Fruit fly (Drosophila melanogaster) whole organism: ENCODE measurements around the gene CG7058.

Source experiments
- CG8478 ChIP-seq: fragments of >200 bp; optimal IDR thresholded peaks from 2 replicates; lab custom pipeline; 2018; ENCODE audit warnings: inconsistent platforms
- Dll ChIP-seq: fragments of >200 bp; optimal IDR thresholded peaks from 2 replicates; lab custom pipeline; 2017
- EcR ChIP-seq, 2 experiments: fragments of >200 bp; optimal IDR thresholded peaks; 2 replicates each; lab custom pipeline; 2017; ENCODE audit warnings: missing biosample characterization in 2 of 2, missing genetic modification characterization in 2 of 2, missing genetic modification reagents in 2 of 2
- pan ChIP-seq: fragments of >200 bp; optimal IDR thresholded peaks from 2 replicates; lab custom pipeline; 2017
- psq ChIP-seq: fragments of >200 bp; optimal IDR thresholded peaks from 2 replicates; lab custom pipeline; 2017
- usp ChIP-seq: fragments of >200 bp; optimal IDR thresholded peaks from 2 replicates; lab custom pipeline; 2017; ENCODE audit warnings: missing biosample characterization, missing genetic modification characterization, mixed read lengths

Gene CG7058

DNA sequence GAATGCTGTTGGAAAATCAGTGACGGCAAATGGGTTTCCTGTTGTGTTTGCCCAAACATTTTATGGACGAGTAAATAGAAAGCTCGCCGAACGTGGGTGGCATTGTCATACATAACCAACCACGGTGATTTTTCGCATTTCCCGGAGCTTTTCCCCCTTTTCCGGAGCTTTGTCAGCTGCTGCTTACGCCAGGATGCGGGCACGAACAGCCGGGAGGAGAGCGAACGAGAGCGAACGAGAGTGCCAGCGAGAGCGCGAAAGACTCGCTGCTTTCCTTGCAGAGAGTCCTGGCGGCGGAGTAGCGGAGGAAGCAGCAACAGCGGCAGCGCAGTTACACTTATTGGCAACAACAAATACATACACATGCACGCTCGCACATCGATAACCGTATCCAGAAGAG, at the start of gene CG7058:
Gene CG7058 (plus strand): TSS at position 330 of the 400 bp plus-strand sequence.
- no peak for TF ChIP-seq pan
- TF ChIP-seq CG8478 (lab: Kevin White, UChicago) = no peak

DNA sequence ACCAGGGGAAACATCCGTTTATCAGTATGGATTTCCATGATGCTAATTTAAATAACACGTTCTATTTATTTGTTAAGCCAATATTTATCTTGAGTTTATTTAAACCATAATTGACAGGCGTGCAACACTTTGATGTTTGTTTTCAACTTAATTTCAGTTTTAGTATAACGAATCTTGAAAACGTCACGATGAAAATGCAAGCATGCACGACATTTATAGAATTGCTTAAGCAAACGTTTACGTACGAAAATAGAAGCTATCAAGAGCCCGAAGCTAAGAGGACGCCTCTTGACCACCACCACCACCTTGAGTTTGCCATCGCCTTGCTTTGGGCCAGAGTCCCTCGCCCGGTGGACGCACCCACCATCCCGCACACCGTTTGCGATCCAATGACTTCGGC, 35.1 kb upstream of the CG7058 start:
- TF ChIP-seq usp (GFP tag; lab: Kevin White, UChicago) = no peak
- TF ChIP-seq EcR (GFP tag; optimal IDR thresholded peaks at IDR 0.05; lab: Kevin White, UChicago) = no peak
- no peak for TF ChIP-seq CG8478 (lab: Kevin White, UChicago)
- no peak for TF ChIP-seq psq
- no peak for TF ChIP-seq Dll
- TF ChIP-seq pan = no peak

dm6 chrX:18771995-18772394, 34.5 kb upstream of the CG7058 start:
- TF ChIP-seq usp (GFP tag; lab: Kevin White, UChicago) (no peak), psq (no peak), Dll (no peak), CG8478 (lab: Kevin White, UChicago) (no peak), pan (no peak), EcR (GFP tag; optimal IDR thresholded peaks at IDR 0.05; lab: Kevin White, UChicago) (no peak)

- TF ChIP-seq CG8478 (lab: Kevin White, UChicago) (no peak), psq (no peak), EcR (GFP tag; optimal IDR thresholded peaks at IDR 0.05; lab: Kevin White, UChicago) (no peak), usp (GFP tag; lab: Kevin White, UChicago) (no peak), pan (no peak), Dll (no peak)
Observed at dm6 chrX:18773817-18774216, 32.7 kb upstream of the CG7058 start, which contains the start of gene CCKLR-17D3. Gene CCKLR-17D3, minus strand, starts transcription at chrX:18774027.

DNA sequence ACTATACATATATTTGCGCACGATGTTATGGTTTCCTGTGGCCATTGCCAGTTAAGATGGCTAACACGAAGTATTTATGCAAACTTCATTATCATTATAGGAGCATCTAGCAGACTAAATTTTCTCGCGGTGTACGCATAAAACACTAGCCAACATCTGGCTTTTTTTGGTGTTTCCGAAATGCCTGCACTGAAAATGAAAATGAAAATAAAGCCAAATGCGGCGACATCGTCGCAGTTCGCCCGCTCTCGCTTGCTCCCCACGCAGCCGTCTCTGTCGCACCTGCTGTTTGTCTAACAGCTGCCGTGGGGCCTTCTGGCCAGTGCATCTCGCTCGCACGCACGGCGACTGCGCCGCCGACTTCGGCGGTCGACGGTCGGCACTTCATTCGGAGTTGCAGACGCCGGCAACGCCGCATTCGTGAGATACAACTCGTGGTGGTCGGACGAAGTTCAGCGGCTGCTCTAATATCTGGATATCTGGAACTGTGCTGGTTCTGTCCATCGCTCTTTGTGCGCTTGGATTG, 31.6 kb upstream of the CG7058 start, which contains the start of gene CG6891:
Gene CG6891 (plus strand): TSS at position 411 of the 526 bp plus-strand sequence.
- TF ChIP-seq CG8478 (lab: Kevin White, UChicago) = no peak
- TF ChIP-seq usp (GFP tag; lab: Kevin White, UChicago) = no peak
- no peak for TF ChIP-seq psq
- TF ChIP-seq Dll = no peak
- TF ChIP-seq EcR (GFP tag; optimal IDR thresholded peaks at IDR 0.05; lab: Kevin White, UChicago) = no peak

DNA sequence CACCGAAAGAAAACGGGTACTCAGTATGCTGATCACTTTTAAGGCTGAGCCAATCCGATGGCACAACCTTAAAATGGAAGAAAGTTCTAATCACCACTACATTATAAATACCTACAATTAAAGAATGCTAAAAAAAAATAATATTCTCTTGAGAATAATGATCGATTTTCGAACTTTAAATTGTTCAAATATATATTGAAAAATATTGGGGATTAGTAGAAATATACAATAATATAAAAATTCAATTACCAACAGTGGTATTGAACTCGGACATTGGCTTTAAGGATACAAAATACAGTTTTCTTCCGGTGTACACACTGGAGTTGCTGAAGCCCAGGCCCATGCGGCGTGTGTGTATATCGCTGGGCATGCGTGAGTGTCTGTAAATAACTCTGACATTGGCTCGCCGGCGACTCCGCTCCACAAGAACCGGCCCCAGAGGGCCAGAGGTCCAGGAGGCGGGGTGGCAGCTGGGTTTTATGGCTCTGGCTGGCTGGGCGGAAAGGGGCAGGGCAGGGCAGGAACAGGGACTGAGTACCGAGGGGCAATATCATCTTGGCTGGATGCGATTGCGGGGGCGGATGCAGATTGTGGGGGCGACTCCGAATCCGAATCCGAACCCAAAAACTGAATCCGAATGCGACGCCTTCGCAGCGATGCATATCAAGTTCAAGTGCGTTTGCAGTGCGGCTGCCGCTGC, 30.5 kb upstream of the CG7058 start:
- TF ChIP-seq CG8478 (lab: Kevin White, UChicago) (no peak), usp (GFP tag; lab: Kevin White, UChicago) (no peak), pan (no peak), EcR (GFP tag; optimal IDR thresholded peaks at IDR 0.05; lab: Kevin White, UChicago) (no peak), psq (no peak), Dll (no peak)

DNA sequence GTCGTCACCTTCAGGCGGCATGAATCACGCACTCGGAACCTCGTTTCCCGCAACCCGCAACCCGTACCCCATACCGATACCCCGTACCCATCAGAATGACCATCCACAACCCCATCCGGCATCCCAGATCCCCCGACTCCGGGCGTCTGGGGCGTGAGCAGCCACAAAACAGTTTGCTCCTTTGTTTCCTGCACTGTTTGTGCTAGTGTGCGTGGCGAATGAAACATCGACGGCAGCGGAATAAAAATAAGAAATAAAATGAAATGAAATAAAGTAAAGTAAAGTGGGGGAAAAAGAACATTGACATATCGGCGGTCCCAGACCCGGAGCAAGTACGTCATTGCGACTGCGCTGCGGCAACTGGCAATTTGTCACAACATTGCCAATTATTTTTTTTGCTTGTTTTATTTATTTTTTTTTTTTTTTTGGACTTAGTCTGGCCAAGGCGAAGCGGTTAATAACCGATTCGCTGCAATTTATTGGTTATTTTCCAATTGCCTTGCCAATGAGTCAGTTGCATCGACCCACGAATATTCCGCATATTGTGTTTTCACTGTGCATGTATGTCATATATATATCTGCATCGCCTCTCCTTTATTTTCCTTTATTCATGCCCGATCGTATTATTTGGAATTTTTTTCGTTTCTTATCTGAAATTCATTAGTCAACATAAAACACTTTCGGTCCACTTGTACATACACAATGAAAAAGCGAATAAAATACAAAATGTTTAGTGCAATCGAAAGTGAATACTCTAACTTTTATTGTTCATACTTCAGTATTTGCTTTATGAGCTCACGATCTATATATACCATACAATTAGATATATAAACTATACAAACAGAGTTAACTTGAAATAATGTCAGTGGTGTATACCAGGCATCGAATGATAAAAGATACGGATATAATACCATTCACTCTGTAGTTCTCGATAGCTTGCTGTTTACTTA, 29.2 kb upstream of the CG7058 start:
- TF ChIP-seq psq (no peak), EcR (GFP tag; optimal IDR thresholded peaks at IDR 0.05; lab: Kevin White, UChicago) (peak in 1 of 2 experiments; percentile 23)

dm6 chrX:18779662-18780061, 26.8 kb upstream of the CG7058 start:
- TF ChIP-seq CG8478 (lab: Kevin White, UChicago) (no peak), Dll (no peak), usp (GFP tag; lab: Kevin White, UChicago) (no peak), pan (no peak), EcR (GFP tag; optimal IDR thresholded peaks at IDR 0.05; lab: Kevin White, UChicago) (no peak)

DNA sequence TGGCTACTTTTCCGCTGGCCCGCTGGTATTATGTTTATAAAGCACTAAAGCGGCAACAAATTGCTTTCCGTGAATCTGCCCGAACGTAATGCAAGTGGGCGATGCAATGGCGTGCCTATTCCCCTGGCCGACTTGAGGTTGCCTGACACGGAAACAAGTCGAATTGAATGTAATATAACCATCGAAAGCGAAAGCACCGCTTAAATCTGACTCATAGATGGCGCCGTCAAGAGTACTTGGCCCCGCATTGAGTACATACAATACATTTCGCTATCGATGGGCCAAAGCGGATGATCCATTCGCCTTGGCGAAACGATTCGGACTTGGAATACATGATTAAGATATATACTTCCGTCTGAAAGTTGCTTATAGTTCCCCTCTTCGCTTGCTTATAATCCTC, 26.2 kb upstream of the CG7058 start:
- TF ChIP-seq CG8478 (lab: Kevin White, UChicago) (no peak), psq (no peak), usp (GFP tag; lab: Kevin White, UChicago) (no peak), Dll (no peak), pan (no peak), EcR (GFP tag; optimal IDR thresholded peaks at IDR 0.05; lab: Kevin White, UChicago) (no peak)

- TF ChIP-seq EcR (GFP tag; optimal IDR thresholded peaks at IDR 0.05; lab: Kevin White, UChicago) = no peak
- TF ChIP-seq CG8478 (lab: Kevin White, UChicago) = no peak
- TF ChIP-seq Dll = no peak
- no peak for TF ChIP-seq psq
- TF ChIP-seq pan = no peak
- TF ChIP-seq usp (GFP tag; lab: Kevin White, UChicago) = no peak
Observed at dm6 chrX:18783417-18784123, 22.9 kb upstream of the CG7058 start, which contains the start of gene CG18259. Gene CG18259, minus strand, starts transcription at chrX:18783494.

dm6 chrX:18788143-18788745, 18.2 kb upstream of the CG7058 start, which contains the start of the genes CG6961 and S6KL:
Gene CG6961, minus strand, starts transcription at chrX:18788210.
Gene S6KL, plus strand, starts transcription at chrX:18788464.
- TF ChIP-seq psq (no peak), EcR (GFP tag; optimal IDR thresholded peaks at IDR 0.05; lab: Kevin White, UChicago) (no peak), Dll (no peak), CG8478 (lab: Kevin White, UChicago) (no peak), usp (GFP tag; lab: Kevin White, UChicago) (no peak), pan (no peak)
